Worm (Caenorhabditis elegans) whole organism, early embryonic: ENCODE measurements around the gene F42C5.6.

Source experiments
- B0310.2 ChIP-seq: sonication (generic microtip); optimal IDR thresholded peaks from 2 replicates; lab custom pipeline; 2016; ENCODE audit warnings: mild to moderate bottlenecking, missing genetic modification characterization, missing compliant biosample characterization
- aly-1 ChIP-seq: sonication (generic microtip); optimal IDR thresholded peaks from 2 replicates; lab custom pipeline; 2016; ENCODE audit warnings: missing genetic modification characterization, missing compliant biosample characterization
- ama-1 ChIP-seq: fragments of 150-350 bp; optimal IDR thresholded peaks from 2 replicates; lab custom pipeline; 2014
- ceh-36 ChIP-seq: sonication (generic microtip); optimal IDR thresholded peaks from 2 replicates; lab custom pipeline; 2016; ENCODE audit warnings: missing genetic modification characterization, inconsistent platforms, missing compliant biosample characterization
- hmbx-1 ChIP-seq: sonication (generic microtip); optimal IDR thresholded peaks from 2 replicates; lab custom pipeline; 2016; ENCODE audit warnings: mild to moderate bottlenecking, missing genetic modification characterization, missing compliant biosample characterization
- hnd-1 ChIP-seq: sonication (generic microtip); optimal IDR thresholded peaks from 2 replicates; lab custom pipeline; 2016; ENCODE audit warnings: missing genetic modification characterization, missing compliant biosample characterization
- sea-1 ChIP-seq: fragments of 200-800 bp; sonication (Bioruptor generic); conservative IDR thresholded peaks from 2 replicates; pipeline ENCODE4 v1.3.6; 2022; ENCODE audit warnings: missing genetic modification characterization, missing compliant biosample characterization

- TF ChIP-seq sea-1 (no peak), aly-1 (tag; lab: Kevin White, UChicago) (no peak), ama-1 (lab: Kevin White, UChicago) (no peak), hmbx-1 (tag; lab: Kevin White, UChicago) (no peak), hnd-1 (no peak), B0310.2 (tag; lab: Kevin White, UChicago) (no peak), ceh-36 (tag; lab: Kevin White, UChicago) (no peak)
These were observed 45.7 kb downstream of the F42C5.6 start, which contains the start of gene glb-2 for ce11 chrIV:7263137-7263536.
